Worm (Caenorhabditis elegans) whole organism, L4 larva: ENCODE measurements around the gene mrpl-53.

ENCODE experiments used
- D1046.2 ChIP-seq: fragments of 200-800 bp; sonication (Bioruptor generic); IDR thresholded peaks from 2 replicates; pipeline ENCODE4 v1.3.6; 2022; ENCODE audit warnings: missing genetic modification characterization, missing compliant biosample characterization
- ZK546.5 ChIP-seq, 2 experiments: sonication (generic microtip); optimal IDR thresholded peaks; 2 replicates each; lab custom pipeline; 2017; ENCODE audit warnings: missing biosample characterization in 2 of 2, missing genetic modification characterization in 2 of 2
- aha-1 ChIP-seq: fragments of 150-350 bp; peaks from one replicate; lab custom pipeline; 2014; ENCODE audit warnings: missing biosample characterization, missing genetic modification characterization
- hlh-11 ChIP-seq: fragments of 200-800 bp; sonication (Bioruptor generic); optimal IDR thresholded peaks from 2 replicates; lab custom pipeline; 2018; ENCODE audit warnings: mild to moderate bottlenecking, missing genetic modification characterization, missing compliant biosample characterization
- nhr-11 ChIP-seq: fragments of 150-350 bp; optimal IDR thresholded peaks from 2 replicates; lab custom pipeline; 2014; ENCODE audit warnings: missing biosample characterization, missing genetic modification characterization
- nhr-76 ChIP-seq: fragments of 150-350 bp; optimal IDR thresholded peaks from 2 replicates; lab custom pipeline; 2014; ENCODE audit warnings: missing biosample characterization, missing genetic modification characterization
- ztf-11 ChIP-seq: fragments of 150-350 bp; optimal IDR thresholded peaks from 2 replicates; lab custom pipeline; 2014; ENCODE audit warnings: missing biosample characterization, missing genetic modification characterization

DNA sequence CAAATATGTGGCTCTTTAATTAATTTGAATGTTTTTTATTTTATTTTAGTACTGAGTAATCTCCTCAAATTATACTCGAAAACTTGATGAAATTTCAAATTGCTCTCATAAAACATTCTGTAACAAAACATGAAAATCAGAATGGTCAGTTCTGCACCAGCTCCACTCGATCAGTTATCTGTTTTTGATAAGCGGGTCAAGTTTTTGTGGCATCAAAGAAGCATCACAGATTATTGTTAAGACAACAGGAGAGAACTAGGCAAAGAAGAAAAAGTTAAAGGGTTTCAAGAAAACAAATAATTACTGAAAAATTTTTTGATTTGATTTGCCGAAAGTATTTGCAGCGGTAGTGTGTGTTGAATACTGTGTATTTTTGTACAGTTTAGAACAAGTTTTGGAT lies 9.7 kb downstream of the mrpl-53 start:
- TF ChIP-seq hlh-11 (tag; lab: Kevin White, UChicago) (no peak), aha-1 (tag; lab: Kevin White, UChicago) (no peak), nhr-76 (tag; lab: Kevin White, UChicago) (no peak), D1046.2 (no peak), ZK546.5 (tag; optimal IDR thresholded peaks at IDR 0.05; lab: Kevin White, UChicago) (no peak), ztf-11 (tag; lab: Kevin White, UChicago) (no peak), nhr-11 (no peak)
